Fruit fly (Drosophila melanogaster) Kc167 (cell line): Measurements from ENCODE around the gene comt.

Experiments used
- psq ChIP-seq: fragments of >200 bp; optimal IDR thresholded peaks from 2 replicates; lab custom pipeline; 2017; ENCODE audit warnings: missing external identifiers
- ttk ChIP-seq: sonication (Bioruptor generic); optimal IDR thresholded peaks from 2 replicates; lab custom pipeline; 2017; ENCODE audit warnings: missing external identifiers

DNA sequence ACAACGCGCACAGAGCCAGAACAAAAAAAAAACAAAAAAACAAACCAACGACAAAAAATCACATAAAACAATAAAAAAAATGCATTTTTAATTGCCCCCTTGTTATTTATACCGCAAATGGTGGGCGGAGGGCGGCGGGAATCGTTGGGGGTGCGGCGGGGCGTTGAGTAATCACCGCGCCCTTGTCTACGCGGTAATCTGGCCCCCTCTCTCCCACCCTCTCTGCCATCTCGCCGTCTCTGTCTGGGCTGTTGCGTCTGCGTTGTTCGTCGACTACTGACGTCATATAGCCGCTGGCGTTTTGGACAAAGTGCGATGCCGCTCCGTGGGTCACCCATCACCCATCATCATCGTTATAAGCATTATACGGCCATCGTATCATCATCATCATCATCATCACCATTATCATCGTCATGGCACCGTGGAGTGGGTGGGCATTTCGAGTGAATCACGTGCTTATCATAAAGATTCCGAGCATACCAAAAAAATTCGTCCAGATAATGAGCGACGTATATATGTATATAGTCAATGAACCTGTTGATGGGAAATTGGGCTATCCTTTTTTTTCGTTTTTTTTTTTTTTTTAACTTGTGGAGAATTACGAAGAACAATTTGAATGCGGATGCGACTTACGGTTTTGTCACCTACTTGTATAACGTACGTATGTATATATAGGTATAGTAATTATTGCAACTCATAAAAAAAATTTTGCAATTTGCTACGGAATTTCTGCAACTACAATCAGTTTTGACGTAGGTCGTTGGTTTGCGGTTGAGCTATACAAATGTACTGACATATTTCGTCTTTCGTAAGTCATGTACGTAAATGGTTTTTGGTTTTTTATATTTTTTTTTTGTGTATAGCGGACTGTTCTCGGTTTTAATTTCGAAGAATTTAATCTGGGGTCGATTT is 44.0 kb downstream of the comt start:
- TF ChIP-seq ttk (lab: Kevin White, UChicago) (no peak), psq (lab: Kevin White, UChicago) (no peak)
